Fruit fly (Drosophila melanogaster): ENCODE results near the gene CG33080.

CG33080 gene

dm6 chrX:5677400-5678177, 40.0 kb downstream of the CG33080 start (continued):
- 0 out of 4 replicates have a peak, but pooled peaks have one; percentile 7 for TF ChIP-seq Gug (GFP tag; IDR thresholded peaks at IDR 0.05)
- peak; percentile 98 for TF ChIP-seq CG15696 (tag; optimal IDR thresholded peaks at IDR 0.05)
- no peak for TF ChIP-seq chinmo (GFP tag; IDR thresholded peaks at IDR 0.05; ENCODE audit: partially characterized antibody)
- peak; percentile 88 for TF ChIP-seq btn (GFP tag; optimal IDR thresholded peaks at IDR 0.05)
- TF ChIP-seq Stat92E (GFP tag; optimal IDR thresholded peaks at IDR 0.05) = peak in 1 of 3 experiments; percentile 39
- TF ChIP-seq CG14965 (GFP tag; optimal IDR thresholded peaks at IDR 0.05; ENCODE audit: borderline replicate concordance) = peak; percentile 73
- TF ChIP-seq Fer3 (tag; optimal IDR thresholded peaks at IDR 0.05) = peak; percentile 95
- TF ChIP-seq chif (GFP tag; optimal IDR thresholded peaks at IDR 0.05) = peak; percentile 87 to 88
- TF ChIP-seq inv (GFP tag; IDR thresholded peaks at IDR 0.05; ENCODE audit: partially characterized antibody) = no peak
- peak; percentile 96 for TF ChIP-seq sqz (GFP tag; optimal IDR thresholded peaks at IDR 0.05)
- TF ChIP-seq Vsx1 (GFP tag; optimal IDR thresholded peaks at IDR 0.05) = peak; percentile 97
- peak; percentile 86 for TF ChIP-seq twi (tag; optimal IDR thresholded peaks at IDR 0.05)
- peak; percentile 91 for TF ChIP-seq tup (GFP tag; optimal IDR thresholded peaks at IDR 0.05)
- peak; percentile 41 for TF ChIP-seq CG18011 (GFP tag; optimal IDR thresholded peaks at IDR 0.05)
- TF ChIP-seq BEAF-32 (GFP tag; optimal IDR thresholded peaks at IDR 0.05) = peak; percentile 23
- TF ChIP-seq HLH3B (GFP tag; IDR thresholded peaks at IDR 0.05) = peak; percentile 89
- peak; percentile 70 for TF ChIP-seq D19A (tag; optimal IDR thresholded peaks at IDR 0.05)
- TF ChIP-seq CG30403 (GFP tag; optimal IDR thresholded peaks at IDR 0.05) = peak; percentile 64
- peak; percentile 53 for TF ChIP-seq Sry-δ (GFP tag; optimal IDR thresholded peaks at IDR 0.05)
- peak; percentile 82 for TF ChIP-seq NfI (GFP tag; optimal IDR thresholded peaks at IDR 0.05)
- peak; percentile 93 for TF ChIP-seq sim (GFP tag; IDR thresholded peaks at IDR 0.05)
- peak; percentile 79 for TF ChIP-seq Hand (GFP tag; optimal IDR thresholded peaks at IDR 0.05)
- TF ChIP-seq ttk (GFP tag; IDR thresholded peaks at IDR 0.05) = peak; percentile 46; the same call in 1 of the 2 replicates
- no peak for TF ChIP-seq HLH4C (GFP tag; IDR thresholded peaks at IDR 0.05; ENCODE audit: partially characterized antibody)
- peak; percentile 99 for TF ChIP-seq HLHmδ (GFP tag; optimal IDR thresholded peaks at IDR 0.05)
- peak; percentile 71 for TF ChIP-seq Antp (GFP tag; optimal IDR thresholded peaks at IDR 0.05)
- TF ChIP-seq Myb (GFP tag; optimal IDR thresholded peaks at IDR 0.05) = peak; percentile 60
- peak; percentile 97 for TF ChIP-seq CG3407 (GFP tag; optimal IDR thresholded peaks at IDR 0.05)
- TF ChIP-seq sens (GFP tag) = peak; percentile 99
- TF ChIP-seq sr (GFP tag; IDR thresholded peaks at IDR 0.05) = peak; percentile 83
- TF ChIP-seq CG14667 (GFP tag; IDR thresholded peaks at IDR 0.05) = peak; percentile 53; the same call in 1 of the 2 replicates
- TF ChIP-seq pum (GFP tag; optimal IDR thresholded peaks at IDR 0.05) = peak; percentile 84
- peak; percentile 90 for TF ChIP-seq CG17361 (GFP tag; IDR thresholded peaks at IDR 0.05)
- peak; percentile 95 for TF ChIP-seq CG12659 (GFP tag; optimal IDR thresholded peaks at IDR 0.05)
- peak; percentile 77 for TF ChIP-seq CG10274 (GFP tag; optimal IDR thresholded peaks at IDR 0.05)
- TF ChIP-seq tna (GFP tag; IDR thresholded peaks at IDR 0.05; ENCODE audit: partially characterized antibody) = no peak
- peak; percentile 86 for TF ChIP-seq cwo (GFP tag; optimal IDR thresholded peaks at IDR 0.05)
- peak; percentile 89 for TF ChIP-seq CG3838 (GFP tag; optimal IDR thresholded peaks at IDR 0.05)
- peak; percentile 87 for TF ChIP-seq repo (GFP tag; optimal IDR thresholded peaks at IDR 0.05)
- TF ChIP-seq Deaf1 (tag; optimal IDR thresholded peaks at IDR 0.05) = peak; percentile 49
- no peak for TF ChIP-seq jing (GFP tag; optimal IDR thresholded peaks at IDR 0.05)
- no peak for TF ChIP-seq Dfd (GFP tag; optimal IDR thresholded peaks at IDR 0.05)
- TF ChIP-seq otp (GFP tag; IDR thresholded peaks at IDR 0.05) = peak; percentile 94
- TF ChIP-seq Doc2 (GFP tag; IDR thresholded peaks at IDR 0.05) = no peak
- TF ChIP-seq phol (tag; optimal IDR thresholded peaks at IDR 0.05) = peak; percentile 30
- TF ChIP-seq CG7372 (GFP tag; IDR thresholded peaks at IDR 0.05) = peak; percentile 83
- TF ChIP-seq CG2712 (tag; optimal IDR thresholded peaks at IDR 0.05) = peak; percentile 80
- 0 out of 2 replicates have a peak, but pooled peaks have one; percentile 46 for TF ChIP-seq aop (GFP tag; IDR thresholded peaks at IDR 0.05)

All from whole organism, embryonic.